Fruit fly (Drosophila melanogaster): ENCODE measurements around the gene Sirt7.

DNA sequence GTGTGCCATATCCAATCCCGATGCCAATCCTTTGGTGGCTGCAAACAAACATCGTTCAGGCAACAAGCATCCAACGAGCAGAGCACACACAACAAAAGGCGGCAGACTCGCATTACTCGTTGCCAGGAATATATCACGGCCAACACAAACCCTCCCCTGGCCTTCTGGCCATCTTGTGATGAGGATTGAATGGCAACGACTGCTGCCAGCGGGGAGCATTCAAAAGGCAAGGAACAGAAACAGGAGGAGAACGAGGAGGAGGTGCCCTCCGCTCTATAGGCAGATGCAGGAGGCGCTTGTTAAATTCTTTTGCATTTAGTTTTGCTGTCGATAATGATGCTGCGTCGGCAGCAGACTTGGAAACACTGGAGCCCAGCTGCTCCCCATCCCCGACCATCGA lies 39.8 kb downstream of the Sirt7 start:
- TF ChIP-seq Pif1A (GFP tag; optimal IDR thresholded peaks at IDR 0.05) (no peak), Ets98B (GFP tag; IDR thresholded peaks at IDR 0.05) (no peak), CG34367 (tag; optimal IDR thresholded peaks at IDR 0.05) (no peak), CG4496 (GFP tag; IDR thresholded peaks at IDR 0.05) (peak; percentile 19; the same call in 1 of the 3 replicates), CG32121 (GFP tag; IDR thresholded peaks at IDR 0.05) (no peak), CG8301 (tag; optimal IDR thresholded peaks at IDR 0.05) (no peak), CG14655 (GFP tag; optimal IDR thresholded peaks at IDR 0.05) (no peak), CG12605 (GFP tag; IDR thresholded peaks at IDR 0.05) (no peak)
